Fruit fly (Drosophila melanogaster) whole organism, embryonic: ENCODE data around the gene CG14153.

Experiments
- Atf-2 ChIP-seq: fragments of 200-800 bp; sonication (Bioruptor generic); optimal IDR thresholded peaks from 2 replicates; lab custom pipeline; 2016; ENCODE audit warnings: missing biosample characterization, missing genetic modification characterization
- Bdp1 ChIP-seq: fragments of 200-800 bp; sonication (Bioruptor generic); optimal IDR thresholded peaks from 3 replicates; lab custom pipeline; 2016; ENCODE audit warnings: missing biosample characterization, missing genetic modification characterization
- CG10209 ChIP-seq: fragments of 200-800 bp; sonication (Bioruptor generic); optimal IDR thresholded peaks from 3 replicates; lab custom pipeline; 2017; ENCODE audit warnings: missing biosample characterization, mild to moderate bottlenecking, missing genetic modification characterization, missing genetic modification reagents
- CG10267 ChIP-seq: fragments of 200-800 bp; sonication (Bioruptor generic); optimal IDR thresholded peaks from 2 replicates; lab custom pipeline; 2018; ENCODE audit warnings: missing biosample characterization, mild to moderate bottlenecking, missing genetic modification characterization, moderate library complexity
- CG10274 ChIP-seq: fragments of 200-800 bp; sonication (Bioruptor generic); optimal IDR thresholded peaks from 3 replicates; lab custom pipeline; 2017; ENCODE audit warnings: missing biosample characterization, mild to moderate bottlenecking, missing genetic modification characterization
- CG12104 ChIP-seq: fragments of 200-800 bp; sonication (Bioruptor generic); optimal IDR thresholded peaks from 3 replicates; lab custom pipeline; 2016; ENCODE audit warnings: missing biosample characterization, missing genetic modification characterization
- CG13424 ChIP-seq: fragments of 200-800 bp; sonication (Bioruptor generic); optimal IDR thresholded peaks from 2 replicates; lab custom pipeline; 2019; ENCODE audit warnings: missing biosample characterization, mild to moderate bottlenecking, missing genetic modification characterization, moderate library complexity
- CG17186 ChIP-seq: fragments of 200-800 bp; sonication (Bioruptor generic); optimal IDR thresholded peaks from 3 replicates; lab custom pipeline; 2017; ENCODE audit warnings: missing biosample characterization, missing genetic modification reagents, missing genetic modification characterization
- CG18011 ChIP-seq: fragments of 200-800 bp; sonication (Bioruptor generic); optimal IDR thresholded peaks from 2 replicates; lab custom pipeline; 2017; ENCODE audit warnings: missing biosample characterization, missing genetic modification characterization, mild to moderate bottlenecking, moderate library complexity, missing genotype
- CG31388 ChIP-seq: fragments of 200-800 bp; sonication (Bioruptor generic); optimal IDR thresholded peaks from 2 replicates; lab custom pipeline; 2016; ENCODE audit warnings: missing biosample characterization, missing genetic modification characterization
- CG34376 ChIP-seq: fragments of 200-800 bp; sonication (Bioruptor generic); optimal IDR thresholded peaks from 2 replicates; lab custom pipeline; 2018; ENCODE audit warnings: missing biosample characterization, mild to moderate bottlenecking, missing genetic modification characterization
- CG3838 ChIP-seq: fragments of 200-800 bp; sonication (Bioruptor generic); optimal IDR thresholded peaks from 3 replicates; lab custom pipeline; 2016; ENCODE audit warnings: missing biosample characterization, missing genetic modification characterization
- CG42726 ChIP-seq: fragments of 200-800 bp; sonication (Bioruptor generic); IDR thresholded peaks from 2 replicates; pipeline ENCODE4 v1.3.6; 2022; ENCODE audit warnings: missing biosample characterization, missing genetic modification characterization; ENCODE audit not compliant: partially characterized antibody
- CG6654 ChIP-seq: fragments of 200-800 bp; sonication (Bioruptor generic); optimal IDR thresholded peaks from 2 replicates; lab custom pipeline; 2017; ENCODE audit warnings: missing biosample characterization, mild to moderate bottlenecking, missing genetic modification characterization
- CG6689 ChIP-seq: fragments of 200-800 bp; sonication (Bioruptor generic); IDR thresholded peaks from 2 replicates; pipeline ENCODE4 v1.3.6; 2022; ENCODE audit warnings: missing biosample characterization, missing genetic modification characterization
- CG9609 ChIP-seq: fragments of 200-800 bp; sonication (Bioruptor generic); optimal IDR thresholded peaks from 3 replicates; lab custom pipeline; 2016; ENCODE audit warnings: missing biosample characterization, missing genetic modification characterization
- CG9797 ChIP-seq: fragments of 200-800 bp; sonication (Bioruptor generic); optimal IDR thresholded peaks from 3 replicates; lab custom pipeline; 2018; ENCODE audit warnings: missing biosample characterization, mild to moderate bottlenecking, missing genetic modification characterization
- D ChIP-seq, 2 experiments: fragments of 200-800 bp in 1 of 2; fragments of >200 bp in 1 of 2; sonication (Bioruptor generic) in 1 of 2; optimal IDR thresholded peaks; 2 replicates in 1 of 2; 3 replicates in 1 of 2; lab custom pipeline; 2017; ENCODE audit warnings: mild to moderate bottlenecking in 1 of 2, missing biosample characterization in 1 of 2, missing genetic modification characterization in 1 of 2, missing genetic modification reagents in 1 of 2
- Dbx ChIP-seq: fragments of 200-800 bp; sonication (Bioruptor generic); IDR thresholded peaks from 3 replicates; pipeline ENCODE4 v1.3.6; 2022; ENCODE audit warnings: missing biosample characterization, missing genetic modification characterization
- Dref ChIP-seq: fragments of 200-800 bp; sonication (Bioruptor generic); IDR thresholded peaks from 2 replicates; pipeline ENCODE4 v1.3.6; 2022; ENCODE audit warnings: missing biosample characterization, missing genetic modification characterization
- Eip74EF ChIP-seq, 2 experiments: fragments of 200-800 bp in 1 of 2; fragments of >200 bp in 1 of 2; sonication (Bioruptor generic) in 1 of 2; optimal IDR thresholded peaks; 2 replicates each; lab custom pipeline; 2017 to 2019; ENCODE audit warnings: missing biosample characterization in 2 of 2, missing genetic modification characterization in 2 of 2, mild to moderate bottlenecking in 1 of 2, moderate library complexity in 1 of 2
- Ets97D ChIP-seq: fragments of 200-800 bp; sonication (Bioruptor generic); optimal IDR thresholded peaks from 3 replicates; lab custom pipeline; 2016; ENCODE audit warnings: missing biosample characterization, missing genetic modification characterization
- Gug ChIP-seq: fragments of 200-800 bp; sonication (Bioruptor generic); IDR thresholded peaks from 4 replicates; pipeline ENCODE4 v1.3.6; 2022; ENCODE audit warnings: missing biosample characterization, missing genetic modification characterization
- HmgZ ChIP-seq: fragments of 200-800 bp; sonication (Bioruptor generic); optimal IDR thresholded peaks from 2 replicates; lab custom pipeline; 2018; ENCODE audit warnings: missing biosample characterization, mild to moderate bottlenecking, missing genetic modification characterization
- Hr78 ChIP-seq, 2 experiments: fragments of 200-800 bp in 1 of 2; fragments of >200 bp in 1 of 2; sonication (Bioruptor generic) in 1 of 2; optimal IDR thresholded peaks; 2 replicates each; lab custom pipeline; 2017 to 2019; ENCODE audit warnings: missing biosample characterization in 2 of 2, missing genetic modification characterization in 2 of 2, mild to moderate bottlenecking in 1 of 2, moderate library complexity in 1 of 2
- Hsf ChIP-seq: fragments of 200-800 bp; sonication (Bioruptor generic); optimal IDR thresholded peaks from 3 replicates; lab custom pipeline; 2016; ENCODE audit warnings: missing biosample characterization, missing genetic modification characterization
- Meics ChIP-seq: fragments of 200-800 bp; sonication (Bioruptor generic); optimal IDR thresholded peaks from 2 replicates; lab custom pipeline; 2017; ENCODE audit warnings: missing biosample characterization, mild to moderate bottlenecking, missing genetic modification characterization
- Ravus ChIP-seq: fragments of 200-800 bp; sonication (Bioruptor generic); IDR thresholded peaks from 2 replicates; pipeline ENCODE4 v1.3.6; 2022; ENCODE audit warnings: missing biosample characterization, missing genetic modification characterization
- Sox100B ChIP-seq: fragments of 200-800 bp; sonication (Bioruptor generic); optimal IDR thresholded peaks from 3 replicates; lab custom pipeline; 2018; ENCODE audit warnings: missing biosample characterization, mild to moderate bottlenecking, missing genetic modification characterization
- Spps ChIP-seq: fragments of 200-800 bp; sonication (Bioruptor generic); optimal IDR thresholded peaks from 2 replicates; lab custom pipeline; 2018; ENCODE audit warnings: missing biosample characterization, mild to moderate bottlenecking, missing genetic modification characterization
- ase ChIP-seq: fragments of 200-800 bp; sonication (Bioruptor generic); IDR thresholded peaks from 3 replicates; pipeline ENCODE4 v1.3.6; 2022; ENCODE audit warnings: missing biosample characterization, missing genetic modification characterization
- bigmax ChIP-seq: fragments of 200-800 bp; sonication (Bioruptor generic); optimal IDR thresholded peaks from 2 replicates; lab custom pipeline; 2018; ENCODE audit warnings: missing biosample characterization, mild to moderate bottlenecking, missing genetic modification characterization
- cas ChIP-seq: fragments of 200-800 bp; sonication (Bioruptor generic); IDR thresholded peaks from 2 replicates; pipeline ENCODE4 v1.3.6; 2022; ENCODE audit warnings: missing biosample characterization, missing genetic modification characterization
- caup ChIP-seq: fragments of 200-800 bp; sonication (Bioruptor generic); optimal IDR thresholded peaks from 3 replicates; lab custom pipeline; 2017; ENCODE audit warnings: missing biosample characterization, mild to moderate bottlenecking, missing genetic modification characterization, moderate library complexity; ENCODE audit not compliant: severe bottlenecking
- chif ChIP-seq, 2 experiments: fragments of 200-800 bp; sonication (Bioruptor generic); optimal IDR thresholded peaks; 3 replicates each; lab custom pipeline; 2016; ENCODE audit warnings: missing biosample characterization in 2 of 2, missing genetic modification characterization in 2 of 2
- ci ChIP-seq: fragments of 200-800 bp; sonication (Bioruptor generic); IDR thresholded peaks from 3 replicates; pipeline ENCODE4 v1.3.6; 2022; ENCODE audit warnings: missing biosample characterization, missing genetic modification characterization
- croc ChIP-seq: fragments of 200-800 bp; sonication (Bioruptor generic); conservative IDR thresholded peaks from 3 replicates; pipeline ENCODE4 v1.3.6; 2022; ENCODE audit warnings: missing biosample characterization, missing genetic modification characterization
- dan ChIP-seq: fragments of 200-800 bp; sonication (Bioruptor generic); IDR thresholded peaks from 2 replicates; pipeline ENCODE4 v1.3.6; 2022; ENCODE audit warnings: missing biosample characterization, missing genetic modification characterization
- fd102C ChIP-seq: fragments of 200-800 bp; sonication (Bioruptor generic); optimal IDR thresholded peaks from 2 replicates; lab custom pipeline; 2018; ENCODE audit warnings: missing biosample characterization, mild to moderate bottlenecking, missing genetic modification characterization, moderate library complexity
- fd96Cb ChIP-seq: fragments of 200-800 bp; sonication (Bioruptor generic); optimal IDR thresholded peaks from 2 replicates; lab custom pipeline; 2018; ENCODE audit warnings: missing biosample characterization, mild to moderate bottlenecking, missing genetic modification characterization, moderate library complexity
- hbn ChIP-seq: fragments of 200-800 bp; sonication (Bioruptor generic); IDR thresholded peaks from 2 replicates; pipeline ENCODE4 v1.3.6; 2022; ENCODE audit warnings: missing biosample characterization, missing genetic modification characterization; ENCODE audit not compliant: partially characterized antibody
- lmd ChIP-seq: fragments of 200-800 bp; sonication (Bioruptor generic); IDR thresholded peaks from 2 replicates; pipeline ENCODE4 v1.3.6; 2022; ENCODE audit warnings: missing biosample characterization, missing genetic modification characterization
- peb ChIP-seq: fragments of 200-800 bp; sonication (Bioruptor generic); IDR thresholded peaks from 2 replicates; pipeline ENCODE4 v1.3.6; 2022; ENCODE audit warnings: missing biosample characterization, missing genetic modification characterization
- salm ChIP-seq: fragments of 200-800 bp; sonication (Bioruptor generic); optimal IDR thresholded peaks from 2 replicates; lab custom pipeline; 2018; ENCODE audit warnings: missing biosample characterization, mild to moderate bottlenecking, missing genetic modification characterization
- stwl ChIP-seq: fragments of 200-800 bp; sonication (Bioruptor generic); optimal IDR thresholded peaks from 3 replicates; lab custom pipeline; 2018; ENCODE audit warnings: missing biosample characterization, mild to moderate bottlenecking, missing genetic modification characterization, moderate library complexity
- trh ChIP-seq: fragments of 200-800 bp; sonication (Bioruptor generic); optimal IDR thresholded peaks from 2 replicates; lab custom pipeline; 2016; ENCODE audit warnings: missing biosample characterization, missing genetic modification characterization
- tup ChIP-seq: fragments of 200-800 bp; sonication (Bioruptor generic); optimal IDR thresholded peaks from 2 replicates; lab custom pipeline; 2016; ENCODE audit warnings: missing biosample characterization, mild to moderate bottlenecking, missing genetic modification characterization, moderate library complexity
- zf30C ChIP-seq: fragments of 200-800 bp; sonication (Bioruptor generic); optimal IDR thresholded peaks from 3 replicates; lab custom pipeline; 2018; ENCODE audit warnings: missing biosample characterization, mild to moderate bottlenecking, missing genetic modification characterization

The CG14153 gene

dm6 chr3L:10682725-10683367 is 39.5 kb downstream of the CG14153 start (continued):
- TF ChIP-seq Ravus (GFP tag; lab: Robert Waterston, UW) (peak; percentile 90), Bdp1 (GFP tag; lab: Kevin White, UChicago) (peak; percentile 81), trh (peak; percentile 93), CG31388 (peak; percentile 92), CG6689 (peak; percentile 98), CG34376 (GFP tag; lab: Kevin White, UChicago) (peak; percentile 98), fd102C (no peak), Hr78 (GFP tag; optimal IDR thresholded peaks at IDR 0.05; lab: Kevin White, UChicago) (peak in 1 of 2 experiments; percentile 91), Sox100B (GFP tag; lab: Kevin White, UChicago) (peak; percentile 100), Ets97D (GFP tag; lab: Kevin White, UChicago) (peak; percentile 35), dan (no peak; the same call in 1 of the 2 replicates), ci (GFP tag; lab: Robert Waterston, UW) (peak; percentile 90; the same call in 2 of the 3 replicates), CG17186 (GFP tag; lab: Kevin White, UChicago) (peak; percentile 85), CG3838 (GFP tag; lab: Kevin White, UChicago) (peak; percentile 88), CG9797 (GFP tag; lab: Kevin White, UChicago) (peak; percentile 65), CG6654 (GFP tag; lab: Kevin White, UChicago) (peak; percentile 91), CG18011 (GFP tag; lab: Kevin White, UChicago) (peak; percentile 89), HmgZ (tag; lab: Kevin White, UChicago) (peak; percentile 97), Dbx (GFP tag; lab: Robert Waterston, UW) (peak; percentile 97), croc (peak; percentile 97), stwl (tag; lab: Kevin White, UChicago) (no peak), zf30C (GFP tag; lab: Kevin White, UChicago) (no peak), bigmax (no peak), tup (GFP tag; lab: Kevin White, UChicago) (peak; percentile 86), Spps (peak; percentile 89), Dref (GFP tag; lab: Robert Waterston, UW) (no peak), lmd (peak; percentile 99), D (optimal IDR thresholded peaks at IDR 0.05; lab: Kevin White, UChicago) (no peak), D (GFP tag; optimal IDR thresholded peaks at IDR 0.05; lab: Kevin White, UChicago) (peak; percentile 99), CG13424 (tag; lab: Kevin White, UChicago) (peak; percentile 99), Meics (GFP tag; lab: Kevin White, UChicago) (peak; percentile 99), CG10274 (GFP tag; lab: Kevin White, UChicago) (peak; percentile 93), Atf-2 (GFP tag; lab: Kevin White, UChicago) (peak; percentile 60), caup (GFP tag; lab: Kevin White, UChicago) (peak; percentile 98), Hsf (GFP tag; lab: Kevin White, UChicago) (peak; percentile 93), fd96Cb (tag; lab: Kevin White, UChicago) (peak; percentile 98), salm (tag; lab: Kevin White, UChicago) (peak; percentile 96), CG9609 (GFP tag; lab: Kevin White, UChicago) (peak; percentile 82), hbn (GFP tag; lab: Robert Waterston, UW) (no peak; the same call in 1 of the 2 replicates), CG10267 (tag; lab: Kevin White, UChicago) (peak; percentile 95), chif (GFP tag; optimal IDR thresholded peaks at IDR 0.05; lab: Kevin White, UChicago) (peak; percentile 82 to 88), peb (GFP tag; lab: Robert Waterston, UW) (peak; percentile 94), CG42726 (GFP tag; lab: Robert Waterston, UW) (no peak), Gug (peak; percentile 96), CG12104 (GFP tag; lab: Kevin White, UChicago) (peak; percentile 99), CG10209 (GFP tag; lab: Kevin White, UChicago) (peak; percentile 99), Eip74EF (GFP tag; optimal IDR thresholded peaks at IDR 0.05; lab: Kevin White, UChicago) (peak in 1 of 2 experiments; percentile 99), ase (GFP tag; lab: Robert Waterston, UW) (peak; percentile 94), cas (GFP tag; lab: Robert Waterston, UW) (peak; percentile 90)
